Fruit fly (Drosophila melanogaster) whole organism, embryonic: ENCODE data around the gene Cpr23B.
A peak's percentile ranks its signal among the peaks of the same experiment; 100 is the strongest.

Source experiments
- Asciz ChIP-seq: fragments of 200-800 bp; sonication (Bioruptor generic); optimal IDR thresholded peaks from 2 replicates; lab custom pipeline; 2017; ENCODE audit warnings: missing biosample characterization, mild to moderate bottlenecking, missing genetic modification characterization, missing genetic modification reagents
- BEAF-32 ChIP-seq: fragments of 200-800 bp; sonication (Bioruptor generic); optimal IDR thresholded peaks from 3 replicates; lab custom pipeline; 2017; ENCODE audit warnings: missing biosample characterization, missing genetic modification characterization, mild to moderate bottlenecking, moderate library complexity, missing genetic modification reagents
- Bgb ChIP-seq: fragments of 200-800 bp; sonication (Bioruptor generic); IDR thresholded peaks from 2 replicates; pipeline ENCODE4 v1.3.6; 2022; ENCODE audit warnings: missing biosample characterization, missing genetic modification characterization; ENCODE audit not compliant: partially characterized antibody
- CG10979 ChIP-seq: fragments of 200-800 bp; sonication (Bioruptor generic); optimal IDR thresholded peaks from 2 replicates; lab custom pipeline; 2018; ENCODE audit warnings: missing biosample characterization, mild to moderate bottlenecking, missing genetic modification characterization, moderate library complexity
- CG11247 ChIP-seq: fragments of 200-800 bp; sonication (Bioruptor generic); IDR thresholded peaks from 2 replicates; pipeline ENCODE4 v1.3.6; 2022; ENCODE audit warnings: missing biosample characterization, missing genetic modification characterization
- CG11560 ChIP-seq: fragments of 200-800 bp; sonication (Bioruptor generic); IDR thresholded peaks from 3 replicates; pipeline ENCODE4 v1.3.6; 2022; ENCODE audit warnings: missing biosample characterization, missing genetic modification characterization
- CG12219 ChIP-seq: fragments of 200-800 bp; sonication (Bioruptor generic); optimal IDR thresholded peaks from 3 replicates; lab custom pipeline; 2018; ENCODE audit warnings: missing biosample characterization, mild to moderate bottlenecking, missing genetic modification characterization
- CG1233 ChIP-seq: fragments of 200-800 bp; sonication (Bioruptor generic); optimal IDR thresholded peaks from 4 replicates; lab custom pipeline; 2018; ENCODE audit warnings: missing biosample characterization, mild to moderate bottlenecking, missing genetic modification characterization
- CG13296 ChIP-seq: fragments of 200-800 bp; sonication (Bioruptor generic); optimal IDR thresholded peaks from 3 replicates; lab custom pipeline; 2018; ENCODE audit warnings: missing biosample characterization, mild to moderate bottlenecking, missing genetic modification characterization
- CG14014 ChIP-seq: fragments of 200-800 bp; sonication (Bioruptor generic); IDR thresholded peaks from 2 replicates; pipeline ENCODE4 v1.3.6; 2022; ENCODE audit warnings: missing biosample characterization, missing genetic modification characterization
- CG15011 ChIP-seq: fragments of 200-800 bp; sonication (Bioruptor generic); optimal IDR thresholded peaks from 3 replicates; lab custom pipeline; 2018; ENCODE audit warnings: missing biosample characterization, mild to moderate bottlenecking, missing genetic modification characterization
- CG1529 ChIP-seq: fragments of 200-800 bp; sonication (Bioruptor generic); optimal IDR thresholded peaks from 3 replicates; lab custom pipeline; 2018; ENCODE audit warnings: missing biosample characterization, missing genetic modification characterization
- CG17361 ChIP-seq: fragments of 200-800 bp; sonication (Bioruptor generic); IDR thresholded peaks from 3 replicates; pipeline ENCODE4 v1.3.6; 2022; ENCODE audit warnings: missing biosample characterization, missing genetic modification characterization
- CG17385 ChIP-seq: fragments of 200-800 bp; sonication (Bioruptor generic); optimal IDR thresholded peaks from 3 replicates; lab custom pipeline; 2018; ENCODE audit warnings: missing biosample characterization, mild to moderate bottlenecking, missing genetic modification characterization
- CG2875 ChIP-seq: fragments of 200-800 bp; sonication (Bioruptor generic); optimal IDR thresholded peaks from 2 replicates; lab custom pipeline; 2017; ENCODE audit warnings: missing biosample characterization, mild to moderate bottlenecking, missing genetic modification characterization, missing genetic modification reagents
- CG30020 ChIP-seq: fragments of 200-800 bp; optimal IDR thresholded peaks from 2 replicates; lab custom pipeline; 2019; ENCODE audit warnings: missing biosample characterization, mild to moderate bottlenecking, missing genetic modification characterization, moderate library complexity
- CG3407 ChIP-seq: fragments of 200-800 bp; sonication (Bioruptor generic); optimal IDR thresholded peaks from 2 replicates; lab custom pipeline; 2018; ENCODE audit warnings: missing biosample characterization, mild to moderate bottlenecking, missing genetic modification characterization
- CG4404 ChIP-seq: fragments of 200-800 bp; sonication (Bioruptor generic); IDR thresholded peaks from 2 replicates; pipeline ENCODE4 v1.3.6; 2022; ENCODE audit warnings: missing biosample characterization, missing genetic modification characterization
- CG4424 ChIP-seq: fragments of 200-800 bp; sonication (Bioruptor generic); optimal IDR thresholded peaks from 3 replicates; lab custom pipeline; 2016; ENCODE audit warnings: missing biosample characterization, missing genetic modification characterization
- D ChIP-seq, 2 experiments: fragments of 200-800 bp in 1 of 2; fragments of >200 bp in 1 of 2; sonication (Bioruptor generic) in 1 of 2; optimal IDR thresholded peaks; 2 replicates in 1 of 2; 3 replicates in 1 of 2; lab custom pipeline; 2017; ENCODE audit warnings: mild to moderate bottlenecking in 1 of 2, missing biosample characterization in 1 of 2, missing genetic modification characterization in 1 of 2, missing genetic modification reagents in 1 of 2
- Lhr ChIP-seq: fragments of 200-800 bp; sonication (Bioruptor generic); optimal IDR thresholded peaks from 3 replicates; lab custom pipeline; 2017; ENCODE audit warnings: mild to moderate bottlenecking, missing biosample characterization, missing genetic modification reagents, missing genetic modification characterization
- Mrtf ChIP-seq: fragments of 200-800 bp; sonication (Bioruptor generic); IDR thresholded peaks from 3 replicates; pipeline ENCODE4 v1.3.6; 2022; ENCODE audit warnings: missing biosample characterization, missing genetic modification characterization
- Oli ChIP-seq: fragments of 200-800 bp; sonication (Bioruptor generic); optimal IDR thresholded peaks from 2 replicates; lab custom pipeline; 2018; ENCODE audit warnings: missing biosample characterization, mild to moderate bottlenecking, missing genetic modification characterization, moderate library complexity
- PHDP ChIP-seq: fragments of 200-800 bp; sonication (Bioruptor generic); optimal IDR thresholded peaks from 3 replicates; lab custom pipeline; 2018; ENCODE audit warnings: missing biosample characterization, mild to moderate bottlenecking, missing genetic modification characterization, moderate library complexity
- Six4 ChIP-seq: fragments of 200-800 bp; sonication (Bioruptor generic); optimal IDR thresholded peaks from 2 replicates; lab custom pipeline; 2016; ENCODE audit warnings: missing biosample characterization, missing genetic modification characterization
- Stat92E ChIP-seq, 3 experiments: fragments of >200 bp in 2 of 3; fragments of 200-800 bp in 1 of 3; sonication (Bioruptor generic) in 1 of 3; optimal IDR thresholded peaks; 2 replicates each; lab custom pipeline; 2017 to 2019; ENCODE audit warnings: missing biosample characterization in 3 of 3, missing genetic modification characterization in 3 of 3, mild to moderate bottlenecking in 1 of 3, moderate library complexity in 1 of 3
- Taf1 ChIP-seq: fragments of 200-800 bp; sonication (Bioruptor generic); IDR thresholded peaks from 2 replicates; pipeline ENCODE4 v1.3.6; 2022; ENCODE audit warnings: missing biosample characterization, missing genetic modification characterization
- ara ChIP-seq: fragments of 200-800 bp; sonication (Bioruptor generic); IDR thresholded peaks from 2 replicates; pipeline ENCODE4 v1.3.6; 2022; ENCODE audit warnings: missing biosample characterization, missing genetic modification characterization
- cas ChIP-seq: fragments of 200-800 bp; sonication (Bioruptor generic); IDR thresholded peaks from 2 replicates; pipeline ENCODE4 v1.3.6; 2022; ENCODE audit warnings: missing biosample characterization, missing genetic modification characterization
- caup ChIP-seq: fragments of 200-800 bp; sonication (Bioruptor generic); optimal IDR thresholded peaks from 3 replicates; lab custom pipeline; 2017; ENCODE audit warnings: missing biosample characterization, mild to moderate bottlenecking, missing genetic modification characterization, moderate library complexity; ENCODE audit not compliant: severe bottlenecking
- crol ChIP-seq: fragments of 200-800 bp; sonication (Bioruptor generic); IDR thresholded peaks from 2 replicates; pipeline ENCODE4 v1.3.6; 2022; ENCODE audit warnings: missing biosample characterization, missing genetic modification characterization
- dan ChIP-seq: fragments of 200-800 bp; sonication (Bioruptor generic); IDR thresholded peaks from 2 replicates; pipeline ENCODE4 v1.3.6; 2022; ENCODE audit warnings: missing biosample characterization, missing genetic modification characterization
- ems ChIP-seq: fragments of 200-800 bp; sonication (Bioruptor generic); optimal IDR thresholded peaks from 3 replicates; lab custom pipeline; 2016; ENCODE audit warnings: missing biosample characterization, missing genetic modification characterization
- fd3F ChIP-seq: fragments of 200-800 bp; sonication (Bioruptor generic); optimal IDR thresholded peaks from 2 replicates; lab custom pipeline; 2018; ENCODE audit warnings: missing biosample characterization, mild to moderate bottlenecking, missing genetic modification characterization, moderate library complexity
- gcm ChIP-seq: fragments of 200-800 bp; sonication (Bioruptor generic); optimal IDR thresholded peaks from 2 replicates; lab custom pipeline; 2019; ENCODE audit warnings: missing biosample characterization, mild to moderate bottlenecking, missing genetic modification characterization, moderate library complexity
- hb ChIP-seq: fragments of 200-800 bp; sonication (Bioruptor generic); IDR thresholded peaks from 3 replicates; pipeline ENCODE4 v1.3.6; 2022; ENCODE audit warnings: missing biosample characterization, missing genetic modification characterization; ENCODE audit not compliant: partially characterized antibody
- lab ChIP-seq: fragments of 200-800 bp; sonication (Bioruptor generic); optimal IDR thresholded peaks from 3 replicates; lab custom pipeline; 2017; ENCODE audit warnings: missing biosample characterization, missing genetic modification characterization, mild to moderate bottlenecking, moderate library complexity, missing genetic modification reagents
- lmd ChIP-seq: fragments of 200-800 bp; sonication (Bioruptor generic); IDR thresholded peaks from 2 replicates; pipeline ENCODE4 v1.3.6; 2022; ENCODE audit warnings: missing biosample characterization, missing genetic modification characterization
- mirr ChIP-seq: fragments of 200-800 bp; sonication (Bioruptor generic); optimal IDR thresholded peaks from 3 replicates; lab custom pipeline; 2018; ENCODE audit warnings: missing biosample characterization, mild to moderate bottlenecking, missing genetic modification characterization
- pan ChIP-seq, 4 experiments: fragments of >200 bp in 3 of 4; fragments of 200-800 bp in 1 of 4; sonication (Bioruptor generic) in 1 of 4; optimal IDR thresholded peaks in 3 of 4; IDR thresholded peaks in 1 of 4; 2 replicates each; pipeline versions ENCODE4 v1.3.6 to Lab custom; 2017 to 2022; ENCODE audit warnings: missing biosample characterization in 2 of 4, missing genetic modification characterization in 2 of 4, mixed read lengths in 1 of 4
- pzg ChIP-seq: fragments of 200-800 bp; sonication (Bioruptor generic); optimal IDR thresholded peaks from 3 replicates; lab custom pipeline; 2018; ENCODE audit warnings: missing biosample characterization, mild to moderate bottlenecking, missing genetic modification characterization, moderate library complexity
- row ChIP-seq: fragments of 200-800 bp; sonication (Bioruptor generic); IDR thresholded peaks from 3 replicates; pipeline ENCODE4 v1.3.6; 2022; ENCODE audit warnings: missing biosample characterization, missing genetic modification characterization
- sc ChIP-seq, 3 experiments: fragments of >200 bp in 2 of 3; fragments of 200-800 bp in 1 of 3; sonication (Bioruptor generic) in 1 of 3; optimal IDR thresholded peaks; 2 replicates in 2 of 3; 3 replicates in 1 of 3; lab custom pipeline; 2017; ENCODE audit warnings: mild to moderate bottlenecking in 1 of 3, missing biosample characterization in 1 of 3, missing genetic modification characterization in 1 of 3, missing genetic modification reagents in 1 of 3
- sens ChIP-seq: fragments of 200-800 bp; sonication (Bioruptor generic); peaks from one replicate; lab custom pipeline; 2016; ENCODE audit warnings: missing biosample characterization, missing genetic modification characterization
- sima ChIP-seq: fragments of 200-800 bp; sonication (Bioruptor generic); optimal IDR thresholded peaks from 2 replicates; lab custom pipeline; 2016; ENCODE audit warnings: missing biosample characterization, missing genetic modification characterization
- tll ChIP-seq, 2 experiments: fragments of 200-800 bp in 1 of 2; fragments of >200 bp in 1 of 2; sonication (Bioruptor generic) in 1 of 2; optimal IDR thresholded peaks; 2 replicates each; lab custom pipeline; 2017 to 2019; ENCODE audit warnings: missing biosample characterization in 2 of 2, missing genetic modification characterization in 2 of 2, mild to moderate bottlenecking in 1 of 2, moderate library complexity in 1 of 2
- unc-4 ChIP-seq: fragments of 200-800 bp; sonication (Bioruptor generic); IDR thresholded peaks from 2 replicates; pipeline ENCODE4 v1.3.6; 2022; ENCODE audit warnings: missing biosample characterization, missing genetic modification characterization; ENCODE audit not compliant: partially characterized antibody
- usp ChIP-seq: fragments of >200 bp; optimal IDR thresholded peaks from 2 replicates; lab custom pipeline; 2017; ENCODE audit warnings: missing biosample characterization, missing genetic modification characterization

Cpr23B gene

dm6 chr2L:2864601-2865000 is 26.4 kb downstream of the Cpr23B start (continued):
- TF ChIP-seq usp (GFP tag; lab: Kevin White, UChicago), result no peak
- peak; percentile 14 for TF ChIP-seq mirr
- no peak for TF ChIP-seq Lhr (GFP tag; lab: Kevin White, UChicago)
- no peak for TF ChIP-seq fd3F (GFP tag; lab: Kevin White, UChicago)
- no peak for TF ChIP-seq crol (GFP tag; lab: Robert Waterston, UW)
- TF ChIP-seq sens, result peak; percentile 65
- TF ChIP-seq Asciz (GFP tag; lab: Kevin White, UChicago), result peak; percentile 50
- TF ChIP-seq CG4404 (GFP tag; lab: Robert Waterston, UW), result no peak
- TF ChIP-seq CG15011 (GFP tag; lab: Kevin White, UChicago), result peak; percentile 34
- no peak for TF ChIP-seq dan (GFP tag; lab: Robert Waterston, UW)
- no peak for TF ChIP-seq CG10979 (tag; lab: Kevin White, UChicago)
- peak; percentile 0 for TF ChIP-seq CG1529 (GFP tag; lab: Kevin White, UChicago)
- TF ChIP-seq CG11560 (tag; lab: Robert Waterston, UW), result no peak
- TF ChIP-seq CG4424 (GFP tag; lab: Kevin White, UChicago), result no peak
- TF ChIP-seq ara (GFP tag; lab: Robert Waterston, UW), result 0 out of 2 replicates have a peak, but pooled peaks have one; percentile 34
- TF ChIP-seq ems, result no peak
- TF ChIP-seq hb (GFP tag; lab: Robert Waterston, UW), result no peak
- no peak for TF ChIP-seq CG12219 (GFP tag; lab: Kevin White, UChicago)
- peak; percentile 11; the same call in 1 of the 2 replicates for TF ChIP-seq CG14014 (GFP tag; lab: Robert Waterston, UW)
- no peak for TF ChIP-seq CG17361
- no peak for TF ChIP-seq BEAF-32 (GFP tag; lab: Kevin White, UChicago)
- peak; percentile 35 for TF ChIP-seq CG13296
- no peak for TF ChIP-seq cas (GFP tag; lab: Robert Waterston, UW)
- TF ChIP-seq Stat92E (GFP tag; optimal IDR thresholded peaks at IDR 0.05; lab: Kevin White, UChicago), result no peak
- TF ChIP-seq pzg, result no peak
- peak; percentile 70 for TF ChIP-seq lab
- no peak for TF ChIP-seq unc-4 (GFP tag; lab: Robert Waterston, UW)
- TF ChIP-seq CG2875 (GFP tag; lab: Kevin White, UChicago), result peak; percentile 36
- no peak for TF ChIP-seq sc (optimal IDR thresholded peaks at IDR 0.05; lab: Kevin White, UChicago)
- TF ChIP-seq sc (GFP tag; optimal IDR thresholded peaks at IDR 0.05; lab: Kevin White, UChicago), result no peak
- no peak for TF ChIP-seq Mrtf (GFP tag; lab: Robert Waterston, UW)
- TF ChIP-seq Oli (tag; lab: Kevin White, UChicago), result no peak
- peak; percentile 20 for TF ChIP-seq CG3407 (GFP tag; lab: Kevin White, UChicago)
- no peak for TF ChIP-seq CG30020 (tag; lab: Kevin White, UChicago)
- TF ChIP-seq lmd, result no peak
- TF ChIP-seq caup (GFP tag; lab: Kevin White, UChicago), result peak; percentile 49
- TF ChIP-seq tll (GFP tag; optimal IDR thresholded peaks at IDR 0.05; lab: Kevin White, UChicago), result no peak
- peak; percentile 30 for TF ChIP-seq CG1233 (GFP tag; lab: Kevin White, UChicago)
- TF ChIP-seq CG11247, result no peak
- TF ChIP-seq sima (GFP tag; lab: Kevin White, UChicago), result no peak
- no peak for TF ChIP-seq D (optimal IDR thresholded peaks at IDR 0.05; lab: Kevin White, UChicago)
- TF ChIP-seq D (GFP tag; optimal IDR thresholded peaks at IDR 0.05; lab: Kevin White, UChicago), result peak; percentile 4
- peak; percentile 24 for TF ChIP-seq PHDP (tag; lab: Kevin White, UChicago)
- TF ChIP-seq row (GFP tag; lab: Robert Waterston, UW), result no peak
- TF ChIP-seq pan (optimal IDR thresholded peaks at IDR 0.05; lab: Kevin White, UChicago), result no peak
- TF ChIP-seq pan (GFP tag; optimal IDR thresholded peaks at IDR 0.05 in 1 of 2, IDR thresholded peaks at IDR 0.05 in 1 of 2), result peak in 1 of 2 experiments; percentile 5
- peak; percentile 28 for TF ChIP-seq gcm (GFP tag; lab: Kevin White, UChicago)
- TF ChIP-seq Six4, result no peak
- TF ChIP-seq CG17385, result peak; percentile 28
- no peak for TF ChIP-seq Bgb
- TF ChIP-seq Taf1 (GFP tag; lab: Robert Waterston, UW), result no peak
